Fruit fly (Drosophila melanogaster): ENCODE measurements around the gene CG11854.

The CG11854 gene

DNA sequence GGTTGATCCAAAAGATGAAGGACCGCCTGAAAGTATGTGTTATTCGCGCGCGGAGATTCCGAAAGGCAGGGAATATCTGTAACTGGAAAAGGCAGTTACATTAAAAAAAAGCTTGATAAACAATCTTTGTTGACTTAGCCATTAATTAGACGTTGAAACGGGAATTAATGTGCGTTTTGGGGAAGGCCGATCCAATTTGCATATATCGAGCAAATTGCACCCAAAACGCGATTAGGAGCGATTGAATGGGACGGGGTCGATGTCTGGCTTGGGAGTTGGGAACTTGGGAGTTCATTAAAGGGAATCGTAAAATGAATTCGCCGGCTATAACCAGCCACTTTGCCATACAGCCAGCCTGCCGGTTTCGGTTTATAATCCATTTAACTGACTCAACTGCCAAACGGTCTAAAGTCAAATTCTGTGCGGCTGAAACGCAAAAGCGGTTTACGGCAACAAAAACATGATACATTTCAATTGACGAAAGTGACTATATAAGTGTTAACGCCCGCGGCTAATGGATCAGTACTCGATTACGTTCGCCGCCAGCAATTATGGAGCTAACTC lies at the start of gene CG11854:
TSS of gene CG11854 (plus strand) at position 514 of the 564 bp plus-strand sequence.
- no peak for TF ChIP-seq CG17801 (GFP tag; optimal IDR thresholded peaks at IDR 0.05; ENCODE audit: partially characterized antibody)

- TF ChIP-seq CG17801 (GFP tag; optimal IDR thresholded peaks at IDR 0.05; ENCODE audit: partially characterized antibody): no peak
These were observed 48.1 kb upstream of the CG11854 start, which contains the start of gene lobo for dm6 chr3R:25193726-25194204. TSS of gene lobo (minus strand) at chr3R:25193776.

DNA sequence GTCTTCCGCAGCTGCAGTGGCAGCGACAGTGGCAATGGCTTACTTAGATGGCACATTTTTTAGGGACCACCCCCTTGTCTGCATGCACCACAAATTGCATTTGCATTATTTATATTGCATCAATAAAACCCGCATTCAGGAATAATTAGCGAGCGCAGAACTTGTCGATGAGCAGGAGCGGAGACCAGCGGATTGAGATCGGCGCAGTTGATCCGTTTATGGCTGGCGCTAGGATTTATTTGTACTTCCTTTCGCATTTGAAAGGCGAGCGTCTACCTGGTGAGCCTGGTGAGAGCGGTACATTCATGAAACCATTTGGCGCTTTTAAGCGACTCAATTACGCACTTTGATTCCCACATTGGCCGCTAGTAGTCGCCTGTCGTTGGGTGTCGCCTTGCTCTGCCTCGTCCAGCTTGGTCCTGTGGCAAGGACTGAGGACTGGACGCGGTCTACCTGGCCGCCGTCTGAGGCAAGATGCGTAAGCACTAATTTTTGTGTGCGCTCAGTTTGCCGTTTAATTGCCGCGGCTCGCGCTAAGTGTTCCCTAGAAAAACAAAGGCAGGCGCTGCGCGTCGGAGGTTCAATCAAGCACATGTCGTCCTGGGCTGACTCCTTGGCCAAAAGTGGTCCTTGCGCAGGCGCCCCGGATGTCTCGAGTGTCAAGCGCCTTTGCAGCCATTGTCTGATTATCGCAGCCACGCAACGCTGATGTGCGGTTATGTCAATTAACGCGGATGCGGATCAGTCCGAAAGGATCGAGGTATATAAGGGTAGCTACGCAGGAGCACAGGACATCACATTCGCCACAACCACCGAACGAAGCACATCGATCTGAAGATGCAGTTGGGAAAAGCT lies 46.9 kb upstream of the CG11854 start, which contains the start of gene CG13653:
TSS of gene CG13653 (plus strand) at position 805 of the 855 bp plus-strand sequence.
- TF ChIP-seq CG17801 (GFP tag; optimal IDR thresholded peaks at IDR 0.05; ENCODE audit: partially characterized antibody): no peak

DNA sequence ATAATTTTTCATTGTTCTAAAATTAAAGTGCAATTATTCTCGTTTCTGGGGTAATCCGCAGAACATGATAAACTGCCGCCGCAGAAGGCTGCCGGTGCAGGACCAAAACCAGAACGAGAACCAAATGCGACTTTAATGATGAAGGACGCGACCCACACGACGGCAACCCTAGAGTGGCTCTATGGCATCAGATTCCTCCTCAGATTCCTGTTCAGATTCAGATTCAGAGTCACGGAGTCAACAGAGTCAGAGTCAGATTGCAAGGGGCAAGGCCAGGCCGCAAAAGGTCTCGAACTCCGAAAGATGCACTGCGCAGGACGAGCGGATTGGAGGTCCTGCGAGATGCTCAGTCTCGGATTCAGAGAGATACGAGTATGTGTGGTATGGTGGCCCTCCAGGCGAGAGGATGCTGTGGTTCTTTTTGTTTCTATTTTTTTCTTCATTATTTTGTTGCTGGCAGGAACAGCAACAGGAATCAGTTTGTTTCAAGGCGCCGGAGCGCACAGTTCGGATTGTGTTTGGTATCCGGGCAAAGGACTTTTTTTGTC lies 42.4 kb upstream of the CG11854 start, which contains the start of gene CG13654:
TSS of gene CG13654 (plus strand) at position 498 of the 548 bp plus-strand sequence.
- no peak for TF ChIP-seq CG17801 (GFP tag; optimal IDR thresholded peaks at IDR 0.05; ENCODE audit: partially characterized antibody)

dm6 chr3R:25205413-25205977 lies 36.3 kb upstream of the CG11854 start:
- no peak for TF ChIP-seq CG17801 (GFP tag; optimal IDR thresholded peaks at IDR 0.05; ENCODE audit: partially characterized antibody)

- no peak for TF ChIP-seq CG17801 (GFP tag; optimal IDR thresholded peaks at IDR 0.05; ENCODE audit: partially characterized antibody)
These were observed 34.3 kb upstream of the CG11854 start for dm6 chr3R:25207405-25208003.

- no peak for TF ChIP-seq CG17801 (GFP tag; optimal IDR thresholded peaks at IDR 0.05; ENCODE audit: partially characterized antibody)
These were observed 33.6 kb upstream of the CG11854 start, which contains the start of gene Cad96Ca for dm6 chr3R:25208042-25208766. TSS of gene Cad96Ca (minus strand) at chr3R:25208283.

dm6 chr3R:25208767-25209075 lies 33.1 kb upstream of the CG11854 start:
- no peak for TF ChIP-seq CG17801 (GFP tag; optimal IDR thresholded peaks at IDR 0.05; ENCODE audit: partially characterized antibody)

DNA sequence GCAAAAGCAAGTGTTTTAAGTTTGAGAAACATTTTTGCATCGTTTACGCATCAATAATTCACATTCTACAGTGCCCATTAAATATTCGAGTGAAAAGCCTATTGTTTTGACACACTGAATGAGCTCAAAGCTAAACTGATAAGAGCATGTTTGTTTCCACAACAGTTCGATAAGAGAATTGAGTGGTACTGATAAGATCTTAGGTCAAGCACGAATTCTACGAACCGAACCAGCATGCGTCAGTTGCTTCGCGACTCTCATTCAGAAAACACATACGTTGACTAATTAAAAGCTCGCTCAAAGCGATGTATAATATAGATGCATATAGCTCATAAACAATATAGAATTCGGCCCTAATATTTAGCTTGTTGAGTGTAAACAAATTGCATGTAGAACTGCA lies 32.6 kb upstream of the CG11854 start:
- TF ChIP-seq CG17801 (GFP tag; optimal IDR thresholded peaks at IDR 0.05; ENCODE audit: partially characterized antibody): no peak

dm6 chr3R:25215123-25215522 lies 26.7 kb upstream of the CG11854 start, which contains the start of gene Saysd1:
TSS of gene Saysd1 (minus strand) at chr3R:25215188.
- TF ChIP-seq CG17801 (GFP tag; optimal IDR thresholded peaks at IDR 0.05; ENCODE audit: partially characterized antibody): peak; percentile 41

DNA sequence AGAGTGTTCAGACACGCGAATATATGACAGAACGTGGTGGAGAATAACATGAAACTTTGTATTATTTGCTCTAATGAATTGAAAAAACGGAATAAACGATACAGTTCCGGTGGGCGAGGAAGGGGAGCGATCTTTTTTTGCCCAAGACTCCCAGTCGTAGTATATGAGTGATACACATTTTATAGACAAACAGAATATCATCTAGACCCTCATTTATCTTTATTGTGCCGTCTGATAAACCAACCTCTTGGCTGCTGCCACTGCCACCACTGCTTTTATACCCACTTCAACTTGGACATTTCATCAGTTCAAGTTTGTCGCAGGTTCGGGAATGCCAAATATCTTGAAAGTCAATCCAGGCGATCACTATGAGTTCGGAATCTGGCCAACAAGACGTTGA lies 25.8 kb upstream of the CG11854 start, which contains the start of gene CG31106:
TSS of gene CG31106 (plus strand) at position 301 of the 400 bp plus-strand sequence.
- TF ChIP-seq CG17801 (GFP tag; optimal IDR thresholded peaks at IDR 0.05; ENCODE audit: partially characterized antibody): no peak

DNA sequence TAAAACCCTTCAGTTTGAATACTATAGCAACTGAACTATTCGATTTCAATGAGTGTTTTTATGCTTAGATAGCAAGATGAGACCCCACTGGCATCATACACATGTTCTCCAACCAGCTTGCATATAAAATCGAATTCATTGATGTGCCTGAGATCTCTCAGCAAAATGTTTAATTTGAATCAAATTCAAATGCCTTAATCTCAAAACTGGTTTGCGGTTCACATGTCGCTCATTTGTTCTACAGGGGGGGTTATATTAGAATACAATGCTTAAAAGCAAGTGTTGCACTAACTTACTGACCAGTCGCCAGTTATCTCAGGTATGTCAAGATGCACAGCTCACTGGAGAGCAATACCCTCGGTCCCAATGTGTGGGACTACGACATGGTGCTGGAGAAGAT lies 22.8 kb upstream of the CG11854 start, which contains the start of gene CG31103:
TSS of gene CG31103 (plus strand) at position 301 of the 400 bp plus-strand sequence.
- no peak for TF ChIP-seq CG17801 (GFP tag; optimal IDR thresholded peaks at IDR 0.05; ENCODE audit: partially characterized antibody)

DNA sequence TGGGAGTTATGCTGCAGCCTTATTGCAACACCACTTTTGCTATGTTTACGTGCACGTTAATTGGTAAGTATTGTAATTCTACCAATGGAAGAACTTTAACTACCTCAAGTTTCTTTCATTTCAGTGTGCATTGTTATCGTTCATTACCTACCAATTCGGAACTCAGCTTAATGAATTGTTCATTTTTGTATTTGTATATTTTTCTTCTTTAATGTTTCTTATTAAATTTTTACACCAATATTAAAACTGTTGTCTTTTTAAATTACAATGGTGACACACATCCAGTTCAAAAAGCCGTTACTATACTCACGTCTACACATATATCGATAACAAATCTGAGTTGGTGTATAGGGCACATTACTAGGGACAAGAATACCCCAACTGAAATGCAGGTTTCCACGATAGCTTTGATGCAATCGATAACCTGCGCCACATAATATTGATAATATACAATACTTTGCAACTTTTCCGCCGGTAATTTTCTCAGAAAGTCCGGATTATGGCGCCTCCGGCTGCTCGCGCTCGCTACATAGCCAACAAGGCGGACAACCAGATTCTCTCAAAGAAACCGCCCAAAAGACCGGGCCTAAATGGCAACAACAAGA lies 20.5 kb upstream of the CG11854 start, which contains the start of gene Alg9:
TSS of gene Alg9 (plus strand) at position 387 of the 605 bp plus-strand sequence.
- peak; percentile 0 for TF ChIP-seq CG17801 (GFP tag; optimal IDR thresholded peaks at IDR 0.05; ENCODE audit: partially characterized antibody)

DNA sequence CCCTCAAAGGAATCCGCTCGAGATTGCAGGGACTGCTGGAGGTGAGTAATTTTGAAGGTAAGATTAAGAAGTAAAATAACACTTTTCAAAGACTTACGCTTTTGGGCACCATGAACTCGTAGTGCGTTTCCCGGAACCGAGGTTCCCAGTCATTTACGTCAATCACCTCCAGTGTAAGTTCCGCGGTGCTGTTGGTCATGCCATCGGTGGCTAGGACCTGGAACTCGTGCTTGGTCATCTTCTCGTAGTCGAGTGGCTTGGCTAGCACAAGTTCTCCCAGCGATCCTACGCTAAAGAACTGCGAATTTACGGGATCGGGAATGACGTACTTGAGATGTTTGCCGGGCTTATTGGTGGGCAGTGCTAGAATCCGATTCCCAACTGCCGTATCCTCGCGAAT lies 16.3 kb upstream of the CG11854 start:
- TF ChIP-seq CG17801 (GFP tag; optimal IDR thresholded peaks at IDR 0.05; ENCODE audit: partially characterized antibody): no peak

Data from ovary, adult (tissue).